Fruit fly (Drosophila melanogaster) whole organism, wandering third instar larva: ENCODE measurements around the gene CG16985.

Experiments used
- Abd-B ChIP-seq: fragments of >200 bp; optimal IDR thresholded peaks from 2 replicates; lab custom pipeline; 2017; ENCODE audit warnings: missing biosample characterization, missing genetic modification characterization
- CG32264 ChIP-seq: fragments of 200-800 bp; sonication (Bioruptor generic); optimal IDR thresholded peaks from 2 replicates; lab custom pipeline; 2016; ENCODE audit warnings: missing biosample characterization, missing genetic modification characterization
- CG9705 ChIP-seq: fragments of 200-800 bp; sonication (Bioruptor generic); optimal IDR thresholded peaks from 2 replicates; lab custom pipeline; 2018; ENCODE audit warnings: missing biosample characterization, mild to moderate bottlenecking, missing genetic modification characterization
- CrebA ChIP-seq: fragments of 200-800 bp; sonication (Bioruptor generic); optimal IDR thresholded peaks from 2 replicates; lab custom pipeline; 2016; ENCODE audit warnings: missing biosample characterization, mild to moderate bottlenecking, missing genetic modification characterization, borderline replicate concordance
- Dfd ChIP-seq: fragments of >200 bp; optimal IDR thresholded peaks from 2 replicates; lab custom pipeline; 2017; ENCODE audit warnings: missing biosample characterization, missing genetic modification characterization
- GATAd ChIP-seq: sonication (Bioruptor generic); optimal IDR thresholded peaks from 2 replicates; lab custom pipeline; 2016; ENCODE audit warnings: missing biosample characterization, missing genetic modification characterization
- HLH106 ChIP-seq: fragments of 200-800 bp; optimal IDR thresholded peaks from 3 replicates; lab custom pipeline; 2019; ENCODE audit warnings: missing biosample characterization, mild to moderate bottlenecking, missing genetic modification characterization, moderate library complexity
- Hnf4 ChIP-seq: fragments of 200-800 bp; sonication (Bioruptor generic); optimal IDR thresholded peaks from 2 replicates; lab custom pipeline; 2016; ENCODE audit warnings: missing biosample characterization, mild to moderate bottlenecking, missing genetic modification characterization
- Hr78 ChIP-seq: fragments of >200 bp; optimal IDR thresholded peaks from 2 replicates; lab custom pipeline; 2017; ENCODE audit warnings: missing biosample characterization, missing genetic modification characterization
- Hr83 ChIP-seq: fragments of 200-300 bp; sonication (Bioruptor generic); optimal IDR thresholded peaks from 2 replicates; lab custom pipeline; 2016; ENCODE audit warnings: missing biosample characterization, mild to moderate bottlenecking, missing genetic modification characterization, moderate library complexity; ENCODE audit not compliant: poor library complexity, severe bottlenecking
- Jra ChIP-seq: sonication (Bioruptor generic); optimal IDR thresholded peaks from 2 replicates; lab custom pipeline; 2016; ENCODE audit warnings: missing biosample characterization, missing genetic modification characterization
- Mio ChIP-seq: sonication (Bioruptor generic); optimal IDR thresholded peaks from 2 replicates; lab custom pipeline; 2016; ENCODE audit warnings: missing biosample characterization, missing genetic modification characterization
- Myc ChIP-seq: fragments of >200 bp; optimal IDR thresholded peaks from 2 replicates; lab custom pipeline; 2017
- N ChIP-seq: fragments of >200 bp; optimal IDR thresholded peaks from 2 replicates; lab custom pipeline; 2018; ENCODE audit warnings: missing biosample characterization, missing external identifiers, missing genetic modification characterization
- OdsH ChIP-seq: fragments of 200-800 bp; sonication (Bioruptor generic); optimal IDR thresholded peaks from 2 replicates; lab custom pipeline; 2016; ENCODE audit warnings: missing biosample characterization, mild to moderate bottlenecking, missing genetic modification characterization
- Rel ChIP-seq, 2 experiments: fragments of 200-800 bp; sonication (Bioruptor generic) in 1 of 2; optimal IDR thresholded peaks; 2 replicates in 1 of 2; 3 replicates in 1 of 2; lab custom pipeline; 2016 to 2019; ENCODE audit warnings: mild to moderate bottlenecking in 2 of 2, missing biosample characterization in 2 of 2, missing genetic modification characterization in 2 of 2, moderate library complexity in 1 of 2
- Sp1 ChIP-seq: fragments of 200-800 bp; sonication (Bioruptor generic); optimal IDR thresholded peaks from 3 replicates; lab custom pipeline; 2019; ENCODE audit warnings: missing biosample characterization, mild to moderate bottlenecking, missing genetic modification characterization, moderate library complexity
- Vsx2 ChIP-seq: fragments of 200-300, 225-300 bp; sonication (Bioruptor generic); optimal IDR thresholded peaks from 2 replicates; lab custom pipeline; 2018; ENCODE audit warnings: missing biosample characterization, missing genetic modification characterization; ENCODE audit not compliant: partially characterized antibody
- br ChIP-seq: fragments of 200-800 bp; sonication (Bioruptor generic); optimal IDR thresholded peaks from 2 replicates; lab custom pipeline; 2016; ENCODE audit warnings: missing biosample characterization, missing genetic modification characterization
- brk ChIP-seq: fragments of 200-800 bp; sonication (Bioruptor generic); optimal IDR thresholded peaks from 2 replicates; lab custom pipeline; 2016; ENCODE audit warnings: missing biosample characterization, mild to moderate bottlenecking, missing genetic modification characterization
- dl ChIP-seq, 2 experiments: fragments of 175-275, 200-275 bp in 1 of 2; fragments of 200-275 bp in 1 of 2; sonication (Bioruptor generic); optimal IDR thresholded peaks; lab custom pipeline; 2018; ENCODE audit warnings: mild to moderate bottlenecking in 2 of 2, missing biosample characterization in 2 of 2, missing genetic modification characterization in 2 of 2, moderate library complexity in 2 of 2; ENCODE audit not compliant: partially characterized antibody in 2 of 2, insufficient read depth in 1 of 2
- dmrt93B ChIP-seq: fragments of 200-800 bp; sonication (Bioruptor generic); optimal IDR thresholded peaks from 2 replicates; lab custom pipeline; 2018; ENCODE audit warnings: missing biosample characterization, mild to moderate bottlenecking, missing genetic modification characterization
- dsf ChIP-seq: sonication (Bioruptor generic); optimal IDR thresholded peaks from 2 replicates; lab custom pipeline; 2016; ENCODE audit warnings: missing biosample characterization, missing genetic modification characterization, borderline replicate concordance
- ey ChIP-seq: fragments of 200-800 bp; sonication (Bioruptor generic); optimal IDR thresholded peaks from 2 replicates; lab custom pipeline; 2016; ENCODE audit warnings: missing biosample characterization, missing genetic modification characterization
- foxo ChIP-seq, 2 experiments: fragments of 200-800 bp; sonication (Bioruptor generic); optimal IDR thresholded peaks; 2 replicates in 1 of 2; 3 replicates in 1 of 2; lab custom pipeline; 2016 to 2017; ENCODE audit warnings: missing biosample characterization in 2 of 2, missing genetic modification characterization in 2 of 2
- fru ChIP-seq: fragments of 200-800 bp; sonication (Bioruptor generic); optimal IDR thresholded peaks from 3 replicates; lab custom pipeline; 2016; ENCODE audit warnings: missing biosample characterization, mild to moderate bottlenecking, missing genetic modification characterization
- h ChIP-seq: fragments of 200-800 bp; sonication (Bioruptor generic); optimal IDR thresholded peaks from 3 replicates; lab custom pipeline; 2016; ENCODE audit warnings: missing biosample characterization, mild to moderate bottlenecking, missing genetic modification characterization
- jim ChIP-seq: fragments of 175-275, 200-325 bp; sonication (Bioruptor generic); optimal IDR thresholded peaks from 2 replicates; lab custom pipeline; 2016; ENCODE audit warnings: missing biosample characterization, mild to moderate bottlenecking, missing genetic modification characterization
- lola ChIP-seq: fragments of >200 bp; optimal IDR thresholded peaks from 2 replicates; lab custom pipeline; 2017; ENCODE audit warnings: missing biosample characterization, missing genetic modification characterization
- pan ChIP-seq: fragments of >200 bp; optimal IDR thresholded peaks from 2 replicates; lab custom pipeline; 2017
- psq ChIP-seq: fragments of 200-800 bp; sonication (Bioruptor generic); optimal IDR thresholded peaks from 3 replicates; lab custom pipeline; 2017; ENCODE audit warnings: missing biosample characterization, mild to moderate bottlenecking, missing genetic modification characterization, moderate library complexity
- rgr ChIP-seq: fragments of 200-800 bp; sonication (Bioruptor generic); optimal IDR thresholded peaks from 3 replicates; lab custom pipeline; 2016; ENCODE audit warnings: missing biosample characterization, mild to moderate bottlenecking, missing genetic modification characterization
- sage ChIP-seq: fragments of 200-800 bp; sonication (Bioruptor generic); optimal IDR thresholded peaks from 2 replicates; lab custom pipeline; 2016; ENCODE audit warnings: missing biosample characterization, mild to moderate bottlenecking, missing genetic modification characterization
- sv ChIP-seq: fragments of 200-800 bp; sonication (Bioruptor generic); optimal IDR thresholded peaks from 3 replicates; lab custom pipeline; 2016; ENCODE audit warnings: missing biosample characterization, missing genetic modification characterization
- tai ChIP-seq: sonication (Bioruptor generic); optimal IDR thresholded peaks from 2 replicates; lab custom pipeline; 2016; ENCODE audit warnings: missing biosample characterization, missing genetic modification characterization
- usp ChIP-seq: fragments of >200 bp; optimal IDR thresholded peaks from 2 replicates; lab custom pipeline; 2017; ENCODE audit warnings: missing biosample characterization, missing genetic modification characterization
- woc ChIP-seq: sonication (Bioruptor generic); optimal IDR thresholded peaks from 2 replicates; lab custom pipeline; 2016; ENCODE audit warnings: missing biosample characterization, mild to moderate bottlenecking, missing genetic modification characterization

The CG16985 gene

dm6 chr3L:2581343-2581825 is 17.7 kb upstream of the CG16985 start (continued):
- peak; percentile 52 for TF ChIP-seq HLH106 (tag; lab: Kevin White, UChicago)
- TF ChIP-seq Mio (GFP tag; lab: Kevin White, UChicago) = no peak
- peak; percentile 44 for TF ChIP-seq dmrt93B
- peak; percentile 67 for TF ChIP-seq fru (GFP tag; lab: Kevin White, UChicago)
- TF ChIP-seq dl (GFP tag; optimal IDR thresholded peaks at IDR 0.05; lab: Kevin White, UChicago; ENCODE audit: insufficient read depth in 1 of 2, partially characterized antibody in 2 of 2) = no peak
- TF ChIP-seq pan (lab: Kevin White, UChicago) = no peak
- peak; percentile 71 for TF ChIP-seq h
- TF ChIP-seq GATAd (GFP tag; lab: Kevin White, UChicago) = no peak
- TF ChIP-seq psq (GFP tag; lab: Kevin White, UChicago) = peak; percentile 69
- peak; percentile 33 for TF ChIP-seq woc (GFP tag; lab: Kevin White, UChicago)
- TF ChIP-seq Rel (GFP tag; optimal IDR thresholded peaks at IDR 0.05; lab: Kevin White, UChicago) = no peak
- TF ChIP-seq Rel (tag; optimal IDR thresholded peaks at IDR 0.05; lab: Kevin White, UChicago) = no peak
- TF ChIP-seq dsf (GFP tag; lab: Kevin White, UChicago) = no peak
- no peak for TF ChIP-seq brk
- TF ChIP-seq Vsx2 = no peak
- TF ChIP-seq br = peak; percentile 72
- TF ChIP-seq Myc (lab: Kevin White, UChicago) = no peak
- TF ChIP-seq jim = no peak

dm6 chr3L:2581857-2582256 is 17.2 kb upstream of the CG16985 start:
- no peak for TF ChIP-seq brk
- TF ChIP-seq sage = no peak
- TF ChIP-seq N (GFP tag; lab: Kevin White, UChicago) = no peak
- no peak for TF ChIP-seq woc (GFP tag; lab: Kevin White, UChicago)
- TF ChIP-seq GATAd (GFP tag; lab: Kevin White, UChicago) = no peak
- TF ChIP-seq, all 38 proteins: peak for 0

- no peak for TF ChIP-seq fru (GFP tag; lab: Kevin White, UChicago)
- no peak for TF ChIP-seq lola (GFP tag; lab: Kevin White, UChicago)
- TF ChIP-seq Jra = no peak
- no peak for TF ChIP-seq CG32264 (GFP tag; lab: Kevin White, UChicago)
- TF ChIP-seq Dfd (GFP tag; lab: Kevin White, UChicago) = no peak
- no peak for TF ChIP-seq Sp1 (GFP tag; lab: Kevin White, UChicago)
- TF ChIP-seq dl (GFP tag; optimal IDR thresholded peaks at IDR 0.05; lab: Kevin White, UChicago; ENCODE audit: insufficient read depth in 1 of 2, partially characterized antibody in 2 of 2) = no peak
- TF ChIP-seq dsf (GFP tag; lab: Kevin White, UChicago) = no peak
- no peak for TF ChIP-seq Hr78 (GFP tag; lab: Kevin White, UChicago)
- no peak for TF ChIP-seq h
- no peak for TF ChIP-seq Vsx2
- TF ChIP-seq rgr (GFP tag; lab: Kevin White, UChicago) = no peak
- TF ChIP-seq Abd-B (GFP tag; lab: Kevin White, UChicago) = no peak
- no peak for TF ChIP-seq CrebA
- no peak for TF ChIP-seq CG9705 (GFP tag; lab: Kevin White, UChicago)
- TF ChIP-seq br = no peak
- no peak for TF ChIP-seq GATAd (GFP tag; lab: Kevin White, UChicago)
- no peak for TF ChIP-seq Hr83 (GFP tag; lab: Kevin White, UChicago)
Measured at dm6 chr3L:2582290-2582689, 16.8 kb upstream of the CG16985 start.

- TF ChIP-seq Abd-B (GFP tag; lab: Kevin White, UChicago) (no peak), sv (GFP tag; lab: Kevin White, UChicago) (peak; percentile 19), ey (GFP tag; lab: Kevin White, UChicago) (peak; percentile 94), h (peak; percentile 93), psq (GFP tag; lab: Kevin White, UChicago) (peak; percentile 86), Rel (GFP tag; optimal IDR thresholded peaks at IDR 0.05; lab: Kevin White, UChicago) (peak; percentile 76), Rel (tag; optimal IDR thresholded peaks at IDR 0.05; lab: Kevin White, UChicago) (peak; percentile 80), usp (GFP tag; lab: Kevin White, UChicago) (no peak), GATAd (GFP tag; lab: Kevin White, UChicago) (no peak), brk (peak; percentile 81), tai (GFP tag; lab: Kevin White, UChicago) (peak; percentile 82), Dfd (GFP tag; lab: Kevin White, UChicago) (no peak), Vsx2 (no peak), dmrt93B (peak; percentile 70), pan (lab: Kevin White, UChicago) (no peak), woc (GFP tag; lab: Kevin White, UChicago) (peak; percentile 76), HLH106 (tag; lab: Kevin White, UChicago) (peak; percentile 85), OdsH (GFP tag; lab: Kevin White, UChicago) (peak; percentile 86), Hr78 (GFP tag; lab: Kevin White, UChicago) (no peak), fru (GFP tag; lab: Kevin White, UChicago) (peak; percentile 91), Sp1 (GFP tag; lab: Kevin White, UChicago) (peak; percentile 88), Myc (lab: Kevin White, UChicago) (no peak), CG9705 (GFP tag; lab: Kevin White, UChicago) (peak; percentile 56), Jra (peak; percentile 74), CG32264 (GFP tag; lab: Kevin White, UChicago) (peak; percentile 83), jim (no peak), rgr (GFP tag; lab: Kevin White, UChicago) (peak; percentile 91), Hnf4 (peak; percentile 89), CrebA (no peak), lola (GFP tag; lab: Kevin White, UChicago) (no peak), foxo (GFP tag; optimal IDR thresholded peaks at IDR 0.05; lab: Kevin White, UChicago) (peak; percentile 51 to 94), dsf (GFP tag; lab: Kevin White, UChicago) (no peak)
Measured at dm6 chr3L:2582753-2583536, 16.2 kb upstream of the CG16985 start.
